Worm (Caenorhabditis elegans): ENCODE results near the gene dmsr-3.

Gene dmsr-3

ce11 chrII:13291406-13292124 is 64.4 kb downstream of the dmsr-3 start (continued):
- TF ChIP-seq ztf-6 (GFP tag; IDR thresholded peaks at IDR 0.05) (0 out of 2 replicates have a peak, but pooled peaks have one; percentile 5), ZK185.1 (tag; optimal IDR thresholded peaks at IDR 0.05; ENCODE audit: poor library complexity, severe bottlenecking) (no peak), Y95B8A.8 (GFP tag; IDR thresholded peaks at IDR 0.05) (no peak), unc-62 (GFP tag; optimal IDR thresholded peaks at IDR 0.05) (no peak), K11D2.4 (GFP tag; IDR thresholded peaks at IDR 0.05) (no peak), lsl-1 (GFP tag; optimal IDR thresholded peaks at IDR 0.05) (no peak), F23B12.7 (tag; optimal IDR thresholded peaks at IDR 0.05; ENCODE audit: insufficient read depth) (no peak), C06A6.2 (GFP tag; conservative IDR thresholded peaks at IDR 0.05) (no peak), ztf-25 (GFP tag; IDR thresholded peaks at IDR 0.05) (no peak), F57C9.4 (tag; optimal IDR thresholded peaks at IDR 0.05) (no peak), nhr-80 (tag; optimal IDR thresholded peaks at IDR 0.05) (no peak), dox-1 (GFP tag; IDR thresholded peaks at IDR 0.05) (peak; percentile 34; the same call in 1 of the 2 replicates), bed-1 (GFP tag; IDR thresholded peaks at IDR 0.05) (no peak), B0261.1 (tag; optimal IDR thresholded peaks at IDR 0.05) (no peak), F52B5.7 (tag; optimal IDR thresholded peaks at IDR 0.05) (peak; percentile 14), ceh-91 (GFP tag; IDR thresholded peaks at IDR 0.05) (no peak), fkh-3 (tag; optimal IDR thresholded peaks at IDR 0.05) (no peak), T26A5.8 (tag; optimal IDR thresholded peaks at IDR 0.05) (no peak), lin-40 (tag; optimal IDR thresholded peaks at IDR 0.05) (peak; percentile 53), F37B4.10 (GFP tag; IDR thresholded peaks at IDR 0.05) (no peak)

Measured in whole organism, young adult.